Worm (Caenorhabditis elegans) whole organism, L4 larva: ENCODE results near the gene H10D18.5.

Experiments used
- F10B5.3 ChIP-seq: sonication (generic microtip); optimal IDR thresholded peaks from 2 replicates; lab custom pipeline; 2016; ENCODE audit warnings: mild to moderate bottlenecking, missing genetic modification characterization, missing compliant biosample characterization
- F26F4.8 ChIP-seq: fragments of 200-800 bp; sonication (Bioruptor generic); conservative IDR thresholded peaks from 2 replicates; pipeline ENCODE4 v1.3.6; 2022; ENCODE audit warnings: missing genetic modification characterization, missing compliant biosample characterization
- aha-1 ChIP-seq: fragments of 150-350 bp; peaks from one replicate; lab custom pipeline; 2014; ENCODE audit warnings: missing biosample characterization, missing genetic modification characterization
- ama-1 ChIP-seq: fragments of 150-350 bp; optimal IDR thresholded peaks from 2 replicates; lab custom pipeline; 2014; ENCODE audit warnings: inconsistent platforms, mixed read lengths
- ceh-82 ChIP-seq: sonication (generic microtip); optimal IDR thresholded peaks from 2 replicates; lab custom pipeline; 2017; ENCODE audit warnings: missing biosample characterization, missing genetic modification characterization
- cey-2 ChIP-seq: sonication (generic microtip); optimal IDR thresholded peaks from 3 replicates; lab custom pipeline; 2017; ENCODE audit warnings: missing genetic modification characterization, mild to moderate bottlenecking, missing compliant biosample characterization, antibody characterized with exemption, borderline replicate concordance; ENCODE audit not compliant: insufficient read depth
- daf-16 ChIP-seq, 3 experiments: sonication (generic microtip); optimal IDR thresholded peaks; 2 replicates each; lab custom pipeline; 2016 to 2017; ENCODE audit warnings: missing genetic modification characterization in 3 of 3, missing genetic modification reagents in 3 of 3, mild to moderate bottlenecking in 2 of 3, missing compliant biosample characterization in 2 of 3, missing biosample characterization in 1 of 3, moderate library complexity in 1 of 3
- daf-19 ChIP-seq: fragments of 200-800 bp; sonication (Bioruptor generic); conservative IDR thresholded peaks from 2 replicates; pipeline ENCODE4 v1.3.6; 2022; ENCODE audit warnings: missing genetic modification characterization, missing compliant biosample characterization
- dmd-6 ChIP-seq: fragments of 200-800 bp; sonication (Bioruptor generic); IDR thresholded peaks from 2 replicates; pipeline ENCODE4 v1.3.6; 2022; ENCODE audit warnings: missing genetic modification reagents, missing genetic modification characterization, missing compliant biosample characterization
- dpl-1 ChIP-seq: fragments of 150-350 bp; optimal IDR thresholded peaks from 2 replicates; lab custom pipeline; 2014; ENCODE audit warnings: missing biosample characterization, missing genetic modification reagents, missing genetic modification characterization
- duxl-1 ChIP-seq: sonication (generic microtip); optimal IDR thresholded peaks from 2 replicates; lab custom pipeline; 2016; ENCODE audit warnings: mild to moderate bottlenecking, missing genetic modification characterization, moderate library complexity, missing compliant biosample characterization; ENCODE audit not compliant: poor library complexity
- egl-43 ChIP-seq: fragments of 200-800 bp; sonication (Bioruptor generic); IDR thresholded peaks from 2 replicates; pipeline ENCODE4 v1.3.6; 2022; ENCODE audit warnings: missing genetic modification reagents, missing genetic modification characterization, missing compliant biosample characterization
- hif-1 ChIP-seq, 2 experiments: sonication (generic microtip); optimal IDR thresholded peaks; 2 replicates each; lab custom pipeline; 2016 to 2017; ENCODE audit warnings: missing compliant biosample characterization in 2 of 2, missing genetic modification characterization in 2 of 2, missing genetic modification reagents in 2 of 2, missing genotype in 2 of 2, mild to moderate bottlenecking in 1 of 2
- hlh-11 ChIP-seq: fragments of 200-800 bp; sonication (Bioruptor generic); optimal IDR thresholded peaks from 2 replicates; lab custom pipeline; 2018; ENCODE audit warnings: mild to moderate bottlenecking, missing genetic modification characterization, missing compliant biosample characterization
- lim-7 ChIP-seq: fragments of 200-800 bp; sonication (Bioruptor generic); IDR thresholded peaks from 2 replicates; pipeline ENCODE4 v1.3.6; 2022; ENCODE audit warnings: missing genetic modification characterization, missing compliant biosample characterization
- lin-29 ChIP-seq: fragments of 200-800 bp; sonication (Bioruptor generic); IDR thresholded peaks from 2 replicates; pipeline ENCODE4 v1.3.6; 2022; ENCODE audit warnings: missing genetic modification reagents, missing genetic modification characterization, missing compliant biosample characterization
- lir-3 ChIP-seq: sonication (generic microtip); optimal IDR thresholded peaks from 2 replicates; lab custom pipeline; 2016; ENCODE audit warnings: mild to moderate bottlenecking, missing genetic modification characterization, missing compliant biosample characterization
- lsy-2 ChIP-seq, 2 experiments: fragments of 150-350 bp in 1 of 2; sonication (generic microtip) in 1 of 2; optimal IDR thresholded peaks; 2 replicates each; lab custom pipeline; 2014 to 2017; ENCODE audit warnings: missing biosample characterization in 2 of 2, missing genetic modification characterization in 2 of 2
- mes-2 ChIP-seq: sonication (generic microtip); optimal IDR thresholded peaks from 2 replicates; lab custom pipeline; 2016; ENCODE audit warnings: missing genotype, mild to moderate bottlenecking, missing genetic modification characterization, missing compliant biosample characterization; ENCODE audit not compliant: poor library complexity, severe bottlenecking
- mxl-2 ChIP-seq: fragments of 200-800 bp; sonication (Bioruptor generic); conservative IDR thresholded peaks from 2 replicates; pipeline ENCODE4 v1.3.6; 2022; ENCODE audit warnings: missing genetic modification reagents, missing genetic modification characterization, missing compliant biosample characterization
- mxl-3 ChIP-seq: fragments of 200-800 bp; sonication (Bioruptor generic); optimal IDR thresholded peaks from 2 replicates; lab custom pipeline; 2018; ENCODE audit warnings: mild to moderate bottlenecking, missing genetic modification characterization, missing compliant biosample characterization
- nhr-10 ChIP-seq: fragments of 150-350 bp; optimal IDR thresholded peaks from 2 replicates; lab custom pipeline; 2014; ENCODE audit warnings: missing biosample characterization, missing genetic modification characterization
- nhr-102 ChIP-seq: sonication (generic microtip); optimal IDR thresholded peaks from 2 replicates; lab custom pipeline; 2016; ENCODE audit warnings: mild to moderate bottlenecking, missing genetic modification characterization, moderate library complexity, missing compliant biosample characterization
- nhr-11 ChIP-seq: fragments of 150-350 bp; optimal IDR thresholded peaks from 2 replicates; lab custom pipeline; 2014; ENCODE audit warnings: missing biosample characterization, missing genetic modification characterization
- nhr-25 ChIP-seq: sonication (generic microtip); optimal IDR thresholded peaks from 2 replicates; lab custom pipeline; 2017; ENCODE audit warnings: missing genetic modification characterization, mild to moderate bottlenecking, missing compliant biosample characterization, antibody characterized with exemption, moderate library complexity, borderline replicate concordance; ENCODE audit not compliant: insufficient read depth
- nhr-28 ChIP-seq: fragments of 150-350 bp; optimal IDR thresholded peaks from 2 replicates; lab custom pipeline; 2014; ENCODE audit warnings: missing biosample characterization, missing genetic modification characterization
- pha-4 ChIP-seq, 2 experiments: fragments of 150-350 bp in 1 of 2; fragments of 200-800 bp in 1 of 2; sonication (Bioruptor generic) in 1 of 2; IDR thresholded peaks in 1 of 2; optimal IDR thresholded peaks in 1 of 2; 2 replicates each; pipeline versions ENCODE4 v1.3.6 to Lab custom; 2014 to 2022; ENCODE audit warnings: missing genetic modification characterization in 2 of 2, missing genetic modification reagents in 2 of 2, missing biosample characterization in 1 of 2, missing compliant biosample characterization in 1 of 2
- php-3 ChIP-seq: fragments of 200-800 bp; sonication (Bioruptor generic); IDR thresholded peaks from 2 replicates; pipeline ENCODE4 v1.3.6; 2022; ENCODE audit warnings: missing genetic modification reagents, missing genetic modification characterization, missing compliant biosample characterization
- pqm-1 ChIP-seq: sonication (generic microtip); optimal IDR thresholded peaks from 2 replicates; lab custom pipeline; 2017; ENCODE audit warnings: missing biosample characterization, missing genetic modification characterization
- skn-1 ChIP-seq: fragments of 150-350 bp; optimal IDR thresholded peaks from 2 replicates; lab custom pipeline; 2014; ENCODE audit warnings: missing biosample characterization, missing genetic modification characterization
- snpc-1.2 ChIP-seq: fragments of 200-800 bp; sonication (Bioruptor generic); IDR thresholded peaks from 2 replicates; pipeline ENCODE4 v1.3.6; 2022; ENCODE audit warnings: missing genetic modification reagents, missing genetic modification characterization, missing compliant biosample characterization
- spr-1 ChIP-seq: sonication (generic microtip); optimal IDR thresholded peaks from 2 replicates; lab custom pipeline; 2016; ENCODE audit warnings: mild to moderate bottlenecking, missing genetic modification characterization, missing compliant biosample characterization
- unc-62 ChIP-seq, 3 experiments: fragments of 150-350 bp in 1 of 3; sonication (generic microtip); optimal IDR thresholded peaks in 2 of 3; peaks in 1 of 3; 1 replicate in 1 of 3; 2 replicates in 2 of 3; lab custom pipeline; 2014 to 2017; ENCODE audit warnings: missing biosample characterization in 3 of 3, missing genetic modification characterization in 3 of 3, missing genetic modification reagents in 3 of 3, missing genotype in 1 of 3
- zfp-2 ChIP-seq: sonication (generic microtip); optimal IDR thresholded peaks from 2 replicates; lab custom pipeline; 2016; ENCODE audit warnings: mild to moderate bottlenecking, missing genetic modification characterization, missing compliant biosample characterization
- zip-2 ChIP-seq: fragments of 150-350 bp; optimal IDR thresholded peaks from 2 replicates; lab custom pipeline; 2014; ENCODE audit warnings: missing biosample characterization, missing genetic modification characterization
- ztf-7 ChIP-seq: fragments of 150-350 bp; optimal IDR thresholded peaks from 2 replicates; lab custom pipeline; 2014; ENCODE audit warnings: missing biosample characterization, missing genetic modification characterization

Gene H10D18.5

ce11 chrV:3805499-3805898 is 26.0 kb downstream of the H10D18.5 start, which contains the start of gene R08F11.4:
TSS of gene R08F11.4 (minus strand) at chrV:3805527.
- no peak for TF ChIP-seq ama-1 (lab: Kevin White, UChicago)
- no peak for TF ChIP-seq lim-7 (GFP tag; lab: Robert Waterston, UW)
- TF ChIP-seq skn-1 (tag; lab: Kevin White, UChicago): no peak
- TF ChIP-seq F10B5.3: no peak
- TF ChIP-seq pqm-1: peak; percentile 48
- no peak for TF ChIP-seq nhr-10 (tag; lab: Kevin White, UChicago)
- no peak for TF ChIP-seq spr-1 (tag; lab: Kevin White, UChicago)
- TF ChIP-seq egl-43: no peak
- no peak for TF ChIP-seq mxl-3
- no peak for TF ChIP-seq F26F4.8
- no peak for TF ChIP-seq zfp-2 (tag; lab: Kevin White, UChicago)
- peak; percentile 81 for TF ChIP-seq nhr-28
- TF ChIP-seq unc-62 (GFP tag; optimal IDR thresholded peaks at IDR 0.05 in 1 of 2; lab: Kevin White, UChicago): peak in 1 of 2 experiments; percentile 54
- no peak for TF ChIP-seq unc-62 (tag; optimal IDR thresholded peaks at IDR 0.05; lab: Kevin White, UChicago)
- TF ChIP-seq mxl-2 (GFP tag; lab: Robert Waterston, UW): no peak
- no peak for TF ChIP-seq snpc-1.2 (GFP tag; lab: Robert Waterston, UW)
- no peak for TF ChIP-seq lir-3 (tag; lab: Kevin White, UChicago)
- TF ChIP-seq cey-2 (tag; lab: Kevin White, UChicago): no peak
- peak; percentile 95 for TF ChIP-seq ztf-7 (tag; lab: Kevin White, UChicago)
- no peak for TF ChIP-seq php-3 (GFP tag; lab: Robert Waterston, UW)
- TF ChIP-seq nhr-25: no peak
- TF ChIP-seq daf-19: no peak
- peak; percentile 71 for TF ChIP-seq aha-1 (tag; lab: Kevin White, UChicago)
- TF ChIP-seq, all 104 proteins: peak for 5

ce11 chrV:3803343-3803742 is 28.2 kb downstream of the H10D18.5 start, which contains the start of gene cyp-33C8:
TSS of gene cyp-33C8 (minus strand) at chrV:3803542.
- TF ChIP-seq hif-1 (tag; optimal IDR thresholded peaks at IDR 0.05; lab: Kevin White, UChicago): peak in 1 of 2 experiments; percentile 46
- no peak for TF ChIP-seq ceh-82 (tag; lab: Kevin White, UChicago)
- peak; percentile 63 for TF ChIP-seq nhr-11 (tag; lab: Kevin White, UChicago)
- TF ChIP-seq nhr-28: peak; percentile 95
- TF ChIP-seq dpl-1 (GFP tag; lab: Kevin White, UChicago): peak; percentile 16
- TF ChIP-seq daf-16 (GFP tag; optimal IDR thresholded peaks at IDR 0.05; lab: Kevin White, UChicago): no peak
- peak; percentile 70 for TF ChIP-seq daf-16 (tag; optimal IDR thresholded peaks at IDR 0.05; lab: Kevin White, UChicago)
- no peak for TF ChIP-seq duxl-1 (tag; lab: Kevin White, UChicago)
- TF ChIP-seq pha-4 (GFP tag; IDR thresholded peaks at IDR 0.05; lab: Robert Waterston, UW): no peak
- TF ChIP-seq pha-4 (tag; optimal IDR thresholded peaks at IDR 0.05; lab: Kevin White, UChicago): peak; percentile 6
- peak; percentile 8 for TF ChIP-seq pqm-1
- peak; percentile 31 for TF ChIP-seq hlh-11 (tag; lab: Kevin White, UChicago)
- TF ChIP-seq spr-1 (tag; lab: Kevin White, UChicago): no peak
- peak; percentile 23 for TF ChIP-seq mes-2 (tag; lab: Kevin White, UChicago)
- no peak for TF ChIP-seq lin-29 (GFP tag; lab: Robert Waterston, UW)
- no peak for TF ChIP-seq lsy-2 (tag; optimal IDR thresholded peaks at IDR 0.05; lab: Kevin White, UChicago)
- TF ChIP-seq dmd-6 (GFP tag; lab: Robert Waterston, UW): peak; percentile 49
- peak; percentile 31 for TF ChIP-seq nhr-102 (tag; lab: Kevin White, UChicago)
- TF ChIP-seq zip-2: no peak
